Fruit fly (Drosophila melanogaster) whole organism: ENCODE data around the gene tefu.

Source experiments
- CG8478 ChIP-seq: fragments of >200 bp; optimal IDR thresholded peaks from 2 replicates; lab custom pipeline; 2018; ENCODE audit warnings: inconsistent platforms
- pan ChIP-seq: fragments of >200 bp; optimal IDR thresholded peaks from 2 replicates; lab custom pipeline; 2017
- psq ChIP-seq: fragments of >200 bp; optimal IDR thresholded peaks from 2 replicates; lab custom pipeline; 2017
- usp ChIP-seq: fragments of >200 bp; optimal IDR thresholded peaks from 2 replicates; lab custom pipeline; 2017; ENCODE audit warnings: missing biosample characterization, missing genetic modification characterization, mixed read lengths

DNA sequence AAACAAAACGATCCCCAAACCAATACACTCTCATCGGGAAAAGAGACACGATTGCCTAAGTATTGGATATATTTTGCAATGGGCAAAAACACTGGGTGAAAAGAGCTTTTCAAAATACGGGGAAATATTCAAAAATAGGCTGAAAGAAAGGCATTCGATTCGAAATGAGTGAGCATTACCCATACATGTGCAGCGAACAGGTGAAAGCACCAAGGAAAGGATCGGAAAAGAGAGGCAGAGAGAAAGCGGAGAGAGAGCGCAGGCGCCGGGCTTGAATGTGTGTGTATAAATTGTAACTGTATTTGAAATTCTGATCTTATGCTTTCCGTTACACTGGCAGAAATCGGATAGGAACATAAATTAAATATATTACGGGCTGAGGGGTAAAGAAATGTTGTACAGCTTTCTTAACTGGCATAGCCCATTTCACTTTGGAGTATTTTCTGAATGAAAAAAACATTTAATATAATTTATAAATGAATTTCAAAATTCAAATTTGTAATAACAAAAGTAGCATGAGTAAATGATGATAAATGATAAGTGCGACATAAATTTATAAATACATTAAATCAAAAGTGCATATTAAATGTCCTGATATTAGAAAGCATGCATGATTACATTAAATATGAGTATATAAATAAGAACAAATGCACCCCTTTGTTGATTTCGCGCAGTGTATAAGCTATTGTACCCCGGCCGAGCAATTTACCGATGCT lies 38.7 kb upstream of the tefu start:
- TF ChIP-seq usp (no peak), psq (lab: Kevin White, UChicago) (no peak), pan (no peak), CG8478 (lab: Kevin White, UChicago) (no peak)
